Fruit fly (Drosophila melanogaster) whole organism, prepupa: ENCODE results near the gene CG18281.

Experiments
- Blimp-1 ChIP-seq: fragments of 200-800 bp; sonication (Bioruptor generic); optimal IDR thresholded peaks from 3 replicates; lab custom pipeline; 2017; ENCODE audit warnings: missing biosample characterization, missing genetic modification characterization, mild to moderate bottlenecking, moderate library complexity, missing genetic modification reagents
- CG10631 ChIP-seq: fragments of 200-800 bp; sonication (Bioruptor generic); optimal IDR thresholded peaks from 2 replicates; lab custom pipeline; 2016; ENCODE audit warnings: missing biosample characterization, missing genetic modification characterization
- CG10669 ChIP-seq: fragments of 200-800 bp; sonication (Bioruptor generic); optimal IDR thresholded peaks from 3 replicates; lab custom pipeline; 2018; ENCODE audit warnings: missing biosample characterization, mild to moderate bottlenecking, missing genetic modification characterization, moderate library complexity
- CG11294 ChIP-seq: fragments of 200-800 bp; sonication (Bioruptor generic); IDR thresholded peaks from 2 replicates; pipeline ENCODE4 v1.3.6; 2022; ENCODE audit warnings: missing biosample characterization, missing genetic modification characterization
- CG11902 ChIP-seq: fragments of 200-800 bp; sonication (Bioruptor generic); optimal IDR thresholded peaks from 3 replicates; lab custom pipeline; 2016; ENCODE audit warnings: missing biosample characterization, missing genetic modification characterization
- CG15336 ChIP-seq: fragments of 200-800 bp; sonication (Bioruptor generic); IDR thresholded peaks from 2 replicates; pipeline ENCODE4 v1.3.6; 2022; ENCODE audit warnings: missing biosample characterization, missing genetic modification characterization
- CG16779 ChIP-seq: fragments of 200-800 bp; sonication (Bioruptor generic); optimal IDR thresholded peaks from 3 replicates; lab custom pipeline; 2017; ENCODE audit warnings: missing biosample characterization, mild to moderate bottlenecking, missing genetic modification characterization
- CG31627 ChIP-seq: fragments of 200-800 bp; sonication (Bioruptor generic); optimal IDR thresholded peaks from 3 replicates; lab custom pipeline; 2016; ENCODE audit warnings: missing biosample characterization, missing genetic modification characterization
- CG32006 ChIP-seq: fragments of 200-800 bp; sonication (Bioruptor generic); optimal IDR thresholded peaks from 3 replicates; lab custom pipeline; 2017; ENCODE audit warnings: missing biosample characterization, mild to moderate bottlenecking, missing genetic modification characterization
- CG34406 ChIP-seq: fragments of 200-800 bp; sonication (Bioruptor generic); optimal IDR thresholded peaks from 3 replicates; lab custom pipeline; 2016; ENCODE audit warnings: missing biosample characterization, missing genetic modification characterization
- CG3919 ChIP-seq: fragments of 200-800 bp; sonication (Bioruptor generic); optimal IDR thresholded peaks from 3 replicates; lab custom pipeline; 2016; ENCODE audit warnings: missing biosample characterization, missing genetic modification characterization
- CG4318 ChIP-seq: fragments of 200-800 bp; sonication (Bioruptor generic); optimal IDR thresholded peaks from 3 replicates; lab custom pipeline; 2017; ENCODE audit warnings: missing biosample characterization, mild to moderate bottlenecking, missing genetic modification characterization
- CG6792 ChIP-seq: fragments of 200-800 bp; sonication (Bioruptor generic); optimal IDR thresholded peaks from 3 replicates; lab custom pipeline; 2016; ENCODE audit warnings: missing biosample characterization, missing genetic modification characterization
- CG6808 ChIP-seq: fragments of 200-800 bp; sonication (Bioruptor generic); optimal IDR thresholded peaks from 3 replicates; lab custom pipeline; 2017; ENCODE audit warnings: missing biosample characterization, missing genetic modification characterization, mild to moderate bottlenecking, moderate library complexity, missing genetic modification reagents
- CG6854 ChIP-seq: fragments of 200-800 bp; sonication (Bioruptor generic); optimal IDR thresholded peaks from 2 replicates; lab custom pipeline; 2017; ENCODE audit warnings: missing biosample characterization, mild to moderate bottlenecking, missing genetic modification characterization
- CG7368 ChIP-seq: fragments of 200-800 bp; sonication (Bioruptor generic); optimal IDR thresholded peaks from 3 replicates; lab custom pipeline; 2016; ENCODE audit warnings: missing biosample characterization, missing genetic modification characterization
- CG8319 ChIP-seq: fragments of 200-800 bp; sonication (Bioruptor generic); optimal IDR thresholded peaks from 3 replicates; lab custom pipeline; 2016; ENCODE audit warnings: missing biosample characterization, missing genetic modification characterization
- CG9139 ChIP-seq: fragments of 200-800 bp; sonication (Bioruptor generic); optimal IDR thresholded peaks from 3 replicates; lab custom pipeline; 2017; ENCODE audit warnings: missing biosample characterization, mild to moderate bottlenecking, missing genetic modification characterization
- Ets21C ChIP-seq: fragments of 200-800 bp; sonication (Bioruptor generic); optimal IDR thresholded peaks from 3 replicates; lab custom pipeline; 2016; ENCODE audit warnings: missing biosample characterization, missing genetic modification characterization
- Ets96B ChIP-seq: fragments of 200-800 bp; optimal IDR thresholded peaks from 2 replicates; lab custom pipeline; 2019; ENCODE audit warnings: missing biosample characterization, mild to moderate bottlenecking, missing genetic modification characterization, moderate library complexity
- Gug ChIP-seq: fragments of 200-800 bp; sonication (Bioruptor generic); IDR thresholded peaks from 2 replicates; pipeline ENCODE4 v1.3.6; 2022; ENCODE audit warnings: missing biosample characterization, missing genetic modification characterization
- Hr4 ChIP-seq: fragments of 200-800 bp; sonication (Bioruptor generic); optimal IDR thresholded peaks from 3 replicates; lab custom pipeline; 2016; ENCODE audit warnings: missing biosample characterization, missing genetic modification characterization
- Met ChIP-seq: fragments of 200-800 bp; sonication (Bioruptor generic); optimal IDR thresholded peaks from 3 replicates; lab custom pipeline; 2016; ENCODE audit warnings: missing biosample characterization, missing genetic modification characterization
- OdsH ChIP-seq: fragments of 200-800 bp; sonication (Bioruptor generic); optimal IDR thresholded peaks from 3 replicates; lab custom pipeline; 2016; ENCODE audit warnings: missing biosample characterization, missing genetic modification characterization
- Sox102F ChIP-seq: fragments of 200-800 bp; sonication (Bioruptor generic); optimal IDR thresholded peaks from 2 replicates; lab custom pipeline; 2016; ENCODE audit warnings: missing biosample characterization, mild to moderate bottlenecking, missing genetic modification characterization
- Sox15 ChIP-seq: fragments of 200-800 bp; sonication (Bioruptor generic); optimal IDR thresholded peaks from 3 replicates; lab custom pipeline; 2016; ENCODE audit warnings: missing biosample characterization, missing genetic modification characterization
- achi ChIP-seq: fragments of 200-800 bp; sonication (Bioruptor generic); optimal IDR thresholded peaks from 3 replicates; lab custom pipeline; 2016; ENCODE audit warnings: missing biosample characterization, missing genetic modification characterization
- acj6 ChIP-seq: fragments of 200-800 bp; sonication (Bioruptor generic); optimal IDR thresholded peaks from 3 replicates; lab custom pipeline; 2016; ENCODE audit warnings: missing biosample characterization, missing genetic modification characterization
- dac ChIP-seq: fragments of 200-800 bp; sonication (Bioruptor generic); optimal IDR thresholded peaks from 2 replicates; lab custom pipeline; 2017; ENCODE audit warnings: missing biosample characterization, mild to moderate bottlenecking, missing genetic modification characterization
- dsx ChIP-seq: fragments of 200-800 bp; optimal IDR thresholded peaks from 3 replicates; lab custom pipeline; 2019; ENCODE audit warnings: missing biosample characterization, mild to moderate bottlenecking, missing genetic modification characterization, moderate library complexity; ENCODE audit not compliant: poor library complexity, severe bottlenecking
- eg ChIP-seq: fragments of 200-800 bp; sonication (Bioruptor generic); IDR thresholded peaks from 3 replicates; pipeline ENCODE4 v1.3.6; 2022; ENCODE audit warnings: missing biosample characterization, missing genetic modification characterization
- fd59A ChIP-seq: fragments of 200-800 bp; sonication (Bioruptor generic); optimal IDR thresholded peaks from 2 replicates; lab custom pipeline; 2017; ENCODE audit warnings: missing biosample characterization, mild to moderate bottlenecking, missing genetic modification characterization, missing genetic modification reagents
- fd85E ChIP-seq: fragments of 200-800 bp; sonication (Bioruptor generic); optimal IDR thresholded peaks from 3 replicates; lab custom pipeline; 2016; ENCODE audit warnings: missing biosample characterization, missing genetic modification characterization
- fkh ChIP-seq: fragments of 200-800 bp; sonication (Bioruptor generic); optimal IDR thresholded peaks from 3 replicates; lab custom pipeline; 2017; ENCODE audit warnings: missing biosample characterization, mild to moderate bottlenecking, missing genetic modification characterization, moderate library complexity
- lz ChIP-seq: fragments of 200-800 bp; sonication (Bioruptor generic); optimal IDR thresholded peaks from 3 replicates; lab custom pipeline; 2016; ENCODE audit warnings: missing biosample characterization, missing genetic modification characterization
- pdm3 ChIP-seq: fragments of 200-800 bp; sonication (Bioruptor generic); optimal IDR thresholded peaks from 3 replicates; lab custom pipeline; 2016; ENCODE audit warnings: missing biosample characterization, missing genetic modification characterization
- spab ChIP-seq: fragments of 200-800 bp; sonication (Bioruptor generic); optimal IDR thresholded peaks from 2 replicates; lab custom pipeline; 2017; ENCODE audit warnings: missing biosample characterization, mild to moderate bottlenecking, missing genetic modification characterization, missing genetic modification reagents
- ss ChIP-seq, 2 experiments: fragments of 200-800 bp; sonication (Bioruptor generic); optimal IDR thresholded peaks; 2 replicates in 1 of 2; 3 replicates in 1 of 2; lab custom pipeline; 2017 to 2018; ENCODE audit warnings: mild to moderate bottlenecking in 2 of 2, missing biosample characterization in 2 of 2, missing genetic modification characterization in 2 of 2, moderate library complexity in 1 of 2
- svp ChIP-seq: fragments of 200-800 bp; sonication (Bioruptor generic); peaks from one replicate; lab custom pipeline; 2016; ENCODE audit warnings: missing biosample characterization, missing genetic modification characterization
- vri ChIP-seq: fragments of 200-800 bp; sonication (Bioruptor generic); optimal IDR thresholded peaks from 3 replicates; lab custom pipeline; 2016; ENCODE audit warnings: missing biosample characterization, mild to moderate bottlenecking, missing genetic modification characterization

The CG18281 gene

DNA sequence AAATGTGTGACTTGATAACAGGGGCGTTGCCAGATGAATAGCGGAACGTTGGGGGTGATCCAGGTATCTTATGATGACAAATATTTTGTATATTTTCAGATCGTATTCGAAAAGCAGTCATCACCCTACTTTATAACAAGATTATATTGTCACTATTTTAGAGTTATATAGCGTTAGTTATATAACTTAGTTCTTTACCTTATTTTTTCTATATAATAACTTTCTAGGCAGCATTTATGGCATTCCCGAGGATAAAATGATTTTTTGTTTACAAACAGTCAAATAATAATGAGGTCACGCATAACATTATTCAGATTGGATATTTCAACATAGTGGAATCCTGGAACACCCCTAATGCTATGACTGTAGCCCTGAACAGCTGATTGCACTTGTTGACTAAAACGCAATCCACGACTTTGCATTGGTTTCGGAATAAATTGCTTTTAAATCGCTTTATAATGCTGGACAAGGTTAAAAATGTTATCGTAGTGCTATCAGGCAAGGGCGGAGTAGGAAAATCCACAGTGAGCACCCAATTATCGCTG, 26.6 kb downstream of the CG18281 start, which contains the start of gene Nubp2 (continued):
- TF ChIP-seq CG11294 (GFP tag; lab: Robert Waterston, UW): peak; percentile 90
- peak; percentile 91 for TF ChIP-seq CG15336 (GFP tag; lab: Robert Waterston, UW)
- peak; percentile 94 for TF ChIP-seq achi (GFP tag; lab: Kevin White, UChicago)
- TF ChIP-seq CG31627 (GFP tag; lab: Kevin White, UChicago): peak; percentile 96
- peak; percentile 94 for TF ChIP-seq CG34406 (GFP tag; lab: Kevin White, UChicago)
- peak; percentile 97 for TF ChIP-seq acj6 (GFP tag; lab: Kevin White, UChicago)
- peak; percentile 96 for TF ChIP-seq CG32006 (GFP tag; lab: Kevin White, UChicago)
- peak; percentile 86 for TF ChIP-seq vri (GFP tag; lab: Kevin White, UChicago)
- peak; percentile 97 for TF ChIP-seq OdsH (GFP tag; lab: Kevin White, UChicago)
- peak; percentile 89 for TF ChIP-seq dsx (GFP tag; lab: Kevin White, UChicago)
- peak; percentile 92 for TF ChIP-seq fd59A
- peak; percentile 92 for TF ChIP-seq Ets96B (tag; lab: Kevin White, UChicago)
- peak; percentile 96 for TF ChIP-seq Sox15 (GFP tag; lab: Kevin White, UChicago)
- TF ChIP-seq CG9139 (GFP tag; lab: Kevin White, UChicago): peak; percentile 72
- TF ChIP-seq Ets21C (GFP tag; lab: Kevin White, UChicago): peak; percentile 93
- peak; percentile 90 for TF ChIP-seq CG7368 (GFP tag; lab: Kevin White, UChicago)
- peak; percentile 97 for TF ChIP-seq lz
- TF ChIP-seq svp (GFP tag; lab: Kevin White, UChicago): peak; percentile 97
- TF ChIP-seq CG16779 (tag; lab: Kevin White, UChicago): peak; percentile 64
- TF ChIP-seq CG6854 (GFP tag; lab: Kevin White, UChicago): peak; percentile 63
- peak; percentile 95 for TF ChIP-seq CG4318 (GFP tag; lab: Kevin White, UChicago)
- TF ChIP-seq CG10631 (GFP tag; lab: Kevin White, UChicago): peak; percentile 98
- TF ChIP-seq CG6792 (GFP tag; lab: Kevin White, UChicago): peak; percentile 91
- peak; percentile 90 for TF ChIP-seq Gug
- TF ChIP-seq CG8319 (GFP tag; lab: Kevin White, UChicago): peak; percentile 92
- peak; percentile 83 for TF ChIP-seq spab (GFP tag; lab: Kevin White, UChicago)
- TF ChIP-seq fd85E (GFP tag; lab: Kevin White, UChicago): peak; percentile 82
- peak; percentile 96 for TF ChIP-seq Hr4 (GFP tag; lab: Kevin White, UChicago)
- peak; percentile 83 to 93 for TF ChIP-seq ss (GFP tag; optimal IDR thresholded peaks at IDR 0.05; lab: Kevin White, UChicago)
- peak; percentile 90 for TF ChIP-seq CG6808 (GFP tag; lab: Kevin White, UChicago)
- TF ChIP-seq Sox102F: peak; percentile 93
- peak; percentile 96 for TF ChIP-seq pdm3 (GFP tag; lab: Kevin White, UChicago)
- TF ChIP-seq fkh (GFP tag; lab: Kevin White, UChicago): peak; percentile 95
- TF ChIP-seq CG11902: peak; percentile 93

DNA sequence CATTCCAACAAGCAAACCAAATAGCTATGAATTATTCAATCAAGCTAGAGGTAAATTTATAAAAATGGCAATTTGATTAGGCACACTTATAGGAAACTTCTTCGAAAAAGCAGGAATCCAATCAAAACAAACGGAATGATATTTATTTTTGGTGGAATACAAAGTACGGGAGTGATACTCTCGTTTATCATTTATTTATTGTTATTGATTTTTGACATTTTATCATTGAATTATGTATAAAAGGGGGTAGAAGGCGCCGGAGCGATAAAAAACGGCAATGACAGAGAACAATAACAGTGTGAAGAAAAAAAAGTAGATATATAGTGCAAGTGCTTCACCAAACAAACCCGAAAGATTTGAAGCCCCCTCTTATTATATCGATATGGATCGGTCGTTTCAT, 30.3 kb downstream of the CG18281 start:
- TF ChIP-seq fd59A (no peak), vri (GFP tag; lab: Kevin White, UChicago) (no peak), CG3919 (GFP tag; lab: Kevin White, UChicago) (no peak), CG31627 (GFP tag; lab: Kevin White, UChicago) (no peak), CG10669 (no peak), CG11902 (no peak), CG6854 (GFP tag; lab: Kevin White, UChicago) (no peak), Sox15 (GFP tag; lab: Kevin White, UChicago) (no peak), Sox102F (no peak), dac (GFP tag; lab: Kevin White, UChicago) (no peak), eg (GFP tag; lab: Robert Waterston, UW) (no peak), Met (GFP tag; lab: Kevin White, UChicago) (no peak), CG15336 (GFP tag; lab: Robert Waterston, UW) (no peak), ss (GFP tag; optimal IDR thresholded peaks at IDR 0.05; lab: Kevin White, UChicago) (no peak), Blimp-1 (GFP tag; lab: Kevin White, UChicago) (no peak)
